Fruit fly (Drosophila melanogaster): Measurements from ENCODE around the gene alpha-Man-Ia.

The alpha-Man-Ia gene

dm6 chrX:10307955-10308354, 17.8 kb downstream of the alpha-Man-Ia start:
- TF ChIP-seq tj (GFP tag; optimal IDR thresholded peaks at IDR 0.05), result no peak
- TF ChIP-seq cnc (optimal IDR thresholded peaks at IDR 0.05), result no peak
- TF ChIP-seq CG7045 (GFP tag; optimal IDR thresholded peaks at IDR 0.05), result no peak
- no peak for TF ChIP-seq CG12768 (GFP tag; optimal IDR thresholded peaks at IDR 0.05)
- TF ChIP-seq ovo (GFP tag; optimal IDR thresholded peaks at IDR 0.05), result no peak
- no peak for TF ChIP-seq Hr96 (GFP tag; optimal IDR thresholded peaks at IDR 0.05)
- no peak for TF ChIP-seq Crg-1 (GFP tag; optimal IDR thresholded peaks at IDR 0.05)
- no peak for TF ChIP-seq CG5204 (GFP tag; optimal IDR thresholded peaks at IDR 0.05)
- TF ChIP-seq toe (GFP tag; optimal IDR thresholded peaks at IDR 0.05), result no peak
- TF ChIP-seq CG7101 (tag; optimal IDR thresholded peaks at IDR 0.05), result no peak
- no peak for TF ChIP-seq Mnt (GFP tag; optimal IDR thresholded peaks at IDR 0.05)

dm6 chrX:10300140-10300539, 25.6 kb downstream of the alpha-Man-Ia start:
- TF ChIP-seq Crg-1 (GFP tag; optimal IDR thresholded peaks at IDR 0.05) (no peak), kay (GFP tag; ENCODE audit: borderline replicate concordance) (peak; percentile 29)

DNA sequence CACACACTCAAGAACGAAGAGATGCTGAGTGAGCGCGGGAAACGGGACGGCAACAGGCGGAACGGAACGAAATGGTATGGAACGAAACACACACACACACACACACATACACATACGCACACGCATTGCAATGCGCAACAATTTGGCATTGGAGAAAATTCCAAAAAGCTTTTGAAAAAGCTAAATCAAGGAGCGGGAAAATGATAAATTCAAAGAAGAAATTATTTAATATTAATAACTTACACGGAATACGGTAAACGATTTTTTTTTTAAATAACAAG, 35.1 kb downstream of the alpha-Man-Ia start:
- TF ChIP-seq bab1 (GFP tag; optimal IDR thresholded peaks at IDR 0.05), result no peak
- no peak for TF ChIP-seq CG14711 (tag; optimal IDR thresholded peaks at IDR 0.05)

DNA sequence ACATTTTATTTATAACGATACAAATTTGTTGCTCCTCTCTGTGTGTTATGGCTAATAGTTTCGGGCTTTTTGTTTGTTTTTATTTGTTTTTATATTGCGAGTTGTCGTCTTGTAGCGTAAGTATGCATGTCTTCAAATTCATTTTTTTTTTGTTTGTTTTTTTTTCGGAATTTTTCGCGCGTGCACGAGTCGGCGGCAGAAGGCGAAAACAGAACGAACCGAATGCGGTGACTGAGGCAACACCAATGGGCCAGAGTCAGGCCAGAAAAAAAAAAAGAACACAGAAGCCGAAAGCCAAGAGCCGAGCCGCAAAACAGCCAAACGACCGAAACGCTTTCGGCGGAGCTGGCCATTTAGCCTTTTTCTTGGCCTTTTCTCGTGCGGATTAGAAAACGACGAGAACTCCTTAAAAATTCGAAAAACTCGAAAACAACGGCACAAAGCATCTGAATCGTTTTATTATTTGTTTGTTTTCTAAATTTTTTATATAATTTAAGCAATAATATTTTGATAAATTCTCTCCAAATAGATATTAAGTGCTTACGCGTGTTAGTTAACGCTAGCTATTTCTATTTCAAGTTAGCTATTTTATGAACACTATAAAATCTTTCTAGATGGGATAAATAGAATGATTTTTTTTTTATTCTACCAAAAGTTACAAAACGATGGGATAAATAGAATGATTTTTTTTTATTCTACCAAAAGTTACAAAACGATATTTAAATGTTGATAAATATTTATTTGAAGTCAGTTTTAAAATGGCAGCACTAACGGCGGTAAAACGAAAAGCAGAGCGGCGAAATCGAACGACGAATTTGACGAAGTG, 35.6 kb downstream of the alpha-Man-Ia start:
- TF ChIP-seq toe (GFP tag; optimal IDR thresholded peaks at IDR 0.05) (no peak), Mnt (GFP tag; optimal IDR thresholded peaks at IDR 0.05) (peak; percentile 7), cic (GFP tag; optimal IDR thresholded peaks at IDR 0.05) (no peak), kay (GFP tag; ENCODE audit: borderline replicate concordance) (peak; percentile 84), CG14711 (tag; optimal IDR thresholded peaks at IDR 0.05) (no peak), pad (GFP tag; optimal IDR thresholded peaks at IDR 0.05) (peak; percentile 11)

dm6 chrX:10266018-10266384, 59.8 kb downstream of the alpha-Man-Ia start:
- peak; percentile 28 for TF ChIP-seq kay (GFP tag; ENCODE audit: borderline replicate concordance)
- no peak for TF ChIP-seq CG5204 (GFP tag; optimal IDR thresholded peaks at IDR 0.05)

dm6 chrX:10265213-10266017, 60.3 kb downstream of the alpha-Man-Ia start, which contains the start of gene CG12643:
Gene CG12643 (minus strand): TSS chrX:10265263.
- TF ChIP-seq pad (GFP tag; optimal IDR thresholded peaks at IDR 0.05), result peak; percentile 75
- TF ChIP-seq bab1 (GFP tag; optimal IDR thresholded peaks at IDR 0.05), result peak; percentile 64
- TF ChIP-seq cnc (optimal IDR thresholded peaks at IDR 0.05), result no peak
- TF ChIP-seq cic (GFP tag; optimal IDR thresholded peaks at IDR 0.05), result peak; percentile 54
- TF ChIP-seq Hr96 (GFP tag; optimal IDR thresholded peaks at IDR 0.05), result peak; percentile 77
- TF ChIP-seq tj (GFP tag; optimal IDR thresholded peaks at IDR 0.05), result peak; percentile 73
- no peak for TF ChIP-seq ovo (GFP tag; optimal IDR thresholded peaks at IDR 0.05)
- peak; percentile 27 for TF ChIP-seq toe (GFP tag; optimal IDR thresholded peaks at IDR 0.05)
- TF ChIP-seq Clk (GFP tag; optimal IDR thresholded peaks at IDR 0.05), result peak; percentile 64
- TF ChIP-seq Mnt (GFP tag; optimal IDR thresholded peaks at IDR 0.05), result peak; percentile 61
- TF ChIP-seq CG14711 (tag; optimal IDR thresholded peaks at IDR 0.05), result peak; percentile 59
- TF ChIP-seq kay (GFP tag; ENCODE audit: borderline replicate concordance), result peak; percentile 73
- TF ChIP-seq CG1620 (GFP tag; optimal IDR thresholded peaks at IDR 0.05), result peak; percentile 47
- TF ChIP-seq Crg-1 (GFP tag; optimal IDR thresholded peaks at IDR 0.05), result peak; percentile 18
- TF ChIP-seq CG12768 (GFP tag; optimal IDR thresholded peaks at IDR 0.05), result peak; percentile 70
- TF ChIP-seq CG33017 (tag; optimal IDR thresholded peaks at IDR 0.05), result peak; percentile 42
- TF ChIP-seq CG5204 (GFP tag; optimal IDR thresholded peaks at IDR 0.05), result peak; percentile 72
- TF ChIP-seq CG7045 (GFP tag; optimal IDR thresholded peaks at IDR 0.05), result peak; percentile 66
- TF ChIP-seq CG11617 (GFP tag; optimal IDR thresholded peaks at IDR 0.05), result peak; percentile 92
- TF ChIP-seq CG7101 (tag; optimal IDR thresholded peaks at IDR 0.05), result peak; percentile 77

DNA sequence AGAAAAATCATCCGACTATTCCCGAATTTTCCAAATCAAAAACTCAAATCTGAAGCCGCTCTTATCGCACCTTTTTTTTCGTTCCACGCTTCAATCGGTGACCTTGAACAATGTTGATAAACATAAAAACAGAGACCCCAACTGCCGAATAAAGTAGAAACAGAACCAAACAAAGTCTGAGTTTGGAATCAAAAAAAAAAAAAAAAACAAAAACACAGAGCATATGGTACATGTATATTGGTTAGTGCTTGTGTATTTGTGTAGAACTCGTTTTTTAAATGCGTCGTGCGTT, 61.9 kb downstream of the alpha-Man-Ia start:
- TF ChIP-seq Crg-1 (GFP tag; optimal IDR thresholded peaks at IDR 0.05) (no peak), ovo (GFP tag; optimal IDR thresholded peaks at IDR 0.05) (no peak), toe (GFP tag; optimal IDR thresholded peaks at IDR 0.05) (no peak), CG7045 (GFP tag; optimal IDR thresholded peaks at IDR 0.05) (no peak), CG14711 (tag; optimal IDR thresholded peaks at IDR 0.05) (no peak), CG11617 (GFP tag; optimal IDR thresholded peaks at IDR 0.05) (no peak), CG5204 (GFP tag; optimal IDR thresholded peaks at IDR 0.05) (no peak), cnc (optimal IDR thresholded peaks at IDR 0.05) (no peak), CG33017 (tag; optimal IDR thresholded peaks at IDR 0.05) (no peak), kay (GFP tag; ENCODE audit: borderline replicate concordance) (no peak)
